Fruit fly (Drosophila melanogaster) whole organism: ENCODE data around the gene Vti1b.

Source experiments
- CG8478 ChIP-seq: fragments of >200 bp; optimal IDR thresholded peaks from 2 replicates; lab custom pipeline; 2018; ENCODE audit warnings: inconsistent platforms
- Dll ChIP-seq: fragments of >200 bp; optimal IDR thresholded peaks from 2 replicates; lab custom pipeline; 2017
- pan ChIP-seq: fragments of >200 bp; optimal IDR thresholded peaks from 2 replicates; lab custom pipeline; 2017
- psq ChIP-seq: fragments of >200 bp; optimal IDR thresholded peaks from 2 replicates; lab custom pipeline; 2017
- usp ChIP-seq: fragments of >200 bp; optimal IDR thresholded peaks from 2 replicates; lab custom pipeline; 2017; ENCODE audit warnings: missing biosample characterization, missing genetic modification characterization, mixed read lengths

DNA sequence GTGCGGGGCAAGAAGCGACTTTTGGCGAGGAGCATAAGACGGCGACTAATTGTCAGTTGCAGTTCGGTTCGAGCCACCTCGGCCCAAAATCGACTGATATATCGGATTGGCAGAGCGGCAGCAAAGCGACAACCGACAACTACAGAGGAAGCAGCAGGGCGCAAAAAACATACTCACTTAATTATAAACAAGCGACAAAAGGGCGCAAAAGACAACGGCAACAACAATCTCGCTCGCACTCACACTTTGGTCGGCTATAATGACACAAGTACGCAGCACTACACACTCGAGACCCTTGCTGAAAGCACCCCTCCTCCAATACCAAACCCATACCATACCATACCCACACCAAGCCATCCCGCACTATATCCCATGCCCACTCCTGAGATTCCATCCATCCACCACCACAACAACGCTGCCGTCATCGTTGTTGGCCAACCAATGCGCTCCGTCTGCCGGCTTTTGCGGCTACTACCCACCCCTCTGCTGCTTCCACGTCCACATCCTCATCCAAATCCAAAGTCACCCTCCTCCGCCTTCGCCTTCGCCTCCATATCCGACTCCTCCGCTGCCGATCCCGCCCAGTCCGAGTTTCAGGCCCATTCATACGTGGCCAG, 24.0 kb upstream of the Vti1b start, which contains the start of gene gl:
- TF ChIP-seq psq (lab: Kevin White, UChicago) (no peak), pan (no peak), Dll (lab: Kevin White, UChicago) (no peak), usp (GFP tag; lab: Kevin White, UChicago) (no peak), CG8478 (lab: Kevin White, UChicago) (no peak)
